Fruit fly (Drosophila melanogaster) whole organism, wandering third instar larva: ENCODE measurements around the gene Ns4.

ENCODE experiments used
- CG32264 ChIP-seq: fragments of 200-800 bp; sonication (Bioruptor generic); optimal IDR thresholded peaks from 2 replicates; lab custom pipeline; 2016; ENCODE audit warnings: missing biosample characterization, missing genetic modification characterization
- CG9705 ChIP-seq: fragments of 200-800 bp; sonication (Bioruptor generic); optimal IDR thresholded peaks from 2 replicates; lab custom pipeline; 2018; ENCODE audit warnings: missing biosample characterization, mild to moderate bottlenecking, missing genetic modification characterization
- CrebA ChIP-seq: fragments of 200-800 bp; sonication (Bioruptor generic); optimal IDR thresholded peaks from 2 replicates; lab custom pipeline; 2016; ENCODE audit warnings: missing biosample characterization, mild to moderate bottlenecking, missing genetic modification characterization, borderline replicate concordance
- Dif ChIP-seq: fragments of 200-275, 200-300 bp; sonication (Bioruptor generic); optimal IDR thresholded peaks from 2 replicates; lab custom pipeline; 2018; ENCODE audit warnings: missing biosample characterization, missing genetic modification characterization; ENCODE audit not compliant: partially characterized antibody
- HLH106 ChIP-seq: fragments of 200-800 bp; optimal IDR thresholded peaks from 3 replicates; lab custom pipeline; 2019; ENCODE audit warnings: missing biosample characterization, mild to moderate bottlenecking, missing genetic modification characterization, moderate library complexity
- Hnf4 ChIP-seq: fragments of 200-800 bp; sonication (Bioruptor generic); optimal IDR thresholded peaks from 2 replicates; lab custom pipeline; 2016; ENCODE audit warnings: missing biosample characterization, mild to moderate bottlenecking, missing genetic modification characterization
- Hr78 ChIP-seq: fragments of >200 bp; optimal IDR thresholded peaks from 2 replicates; lab custom pipeline; 2017; ENCODE audit warnings: missing biosample characterization, missing genetic modification characterization
- Hr83 ChIP-seq: fragments of 200-300 bp; sonication (Bioruptor generic); optimal IDR thresholded peaks from 2 replicates; lab custom pipeline; 2016; ENCODE audit warnings: missing biosample characterization, mild to moderate bottlenecking, missing genetic modification characterization, moderate library complexity; ENCODE audit not compliant: poor library complexity, severe bottlenecking
- Jra ChIP-seq: sonication (Bioruptor generic); optimal IDR thresholded peaks from 2 replicates; lab custom pipeline; 2016; ENCODE audit warnings: missing biosample characterization, missing genetic modification characterization
- Mio ChIP-seq: sonication (Bioruptor generic); optimal IDR thresholded peaks from 2 replicates; lab custom pipeline; 2016; ENCODE audit warnings: missing biosample characterization, missing genetic modification characterization
- N ChIP-seq: fragments of >200 bp; optimal IDR thresholded peaks from 2 replicates; lab custom pipeline; 2018; ENCODE audit warnings: missing biosample characterization, missing external identifiers, missing genetic modification characterization
- OdsH ChIP-seq: fragments of 200-800 bp; sonication (Bioruptor generic); optimal IDR thresholded peaks from 2 replicates; lab custom pipeline; 2016; ENCODE audit warnings: missing biosample characterization, mild to moderate bottlenecking, missing genetic modification characterization
- Rel ChIP-seq, 2 experiments: fragments of 200-800 bp; sonication (Bioruptor generic) in 1 of 2; optimal IDR thresholded peaks; 2 replicates in 1 of 2; 3 replicates in 1 of 2; lab custom pipeline; 2016 to 2019; ENCODE audit warnings: mild to moderate bottlenecking in 2 of 2, missing biosample characterization in 2 of 2, missing genetic modification characterization in 2 of 2, moderate library complexity in 1 of 2
- Sp1 ChIP-seq: fragments of 200-800 bp; sonication (Bioruptor generic); optimal IDR thresholded peaks from 3 replicates; lab custom pipeline; 2019; ENCODE audit warnings: missing biosample characterization, mild to moderate bottlenecking, missing genetic modification characterization, moderate library complexity
- Vsx2 ChIP-seq: fragments of 200-300, 225-300 bp; sonication (Bioruptor generic); optimal IDR thresholded peaks from 2 replicates; lab custom pipeline; 2018; ENCODE audit warnings: missing biosample characterization, missing genetic modification characterization; ENCODE audit not compliant: partially characterized antibody
- dl ChIP-seq, 2 experiments: fragments of 175-275, 200-275 bp in 1 of 2; fragments of 200-275 bp in 1 of 2; sonication (Bioruptor generic); optimal IDR thresholded peaks; lab custom pipeline; 2018; ENCODE audit warnings: mild to moderate bottlenecking in 2 of 2, missing biosample characterization in 2 of 2, missing genetic modification characterization in 2 of 2, moderate library complexity in 2 of 2; ENCODE audit not compliant: partially characterized antibody in 2 of 2, insufficient read depth in 1 of 2
- dmrt93B ChIP-seq: fragments of 200-800 bp; sonication (Bioruptor generic); optimal IDR thresholded peaks from 2 replicates; lab custom pipeline; 2018; ENCODE audit warnings: missing biosample characterization, mild to moderate bottlenecking, missing genetic modification characterization
- dsf ChIP-seq: sonication (Bioruptor generic); optimal IDR thresholded peaks from 2 replicates; lab custom pipeline; 2016; ENCODE audit warnings: missing biosample characterization, missing genetic modification characterization, borderline replicate concordance
- ey ChIP-seq: fragments of 200-800 bp; sonication (Bioruptor generic); optimal IDR thresholded peaks from 2 replicates; lab custom pipeline; 2016; ENCODE audit warnings: missing biosample characterization, missing genetic modification characterization
- foxo ChIP-seq, 2 experiments: fragments of 200-800 bp; sonication (Bioruptor generic); optimal IDR thresholded peaks; 2 replicates in 1 of 2; 3 replicates in 1 of 2; lab custom pipeline; 2016 to 2017; ENCODE audit warnings: missing biosample characterization in 2 of 2, missing genetic modification characterization in 2 of 2
- fru ChIP-seq: fragments of 200-800 bp; sonication (Bioruptor generic); optimal IDR thresholded peaks from 3 replicates; lab custom pipeline; 2016; ENCODE audit warnings: missing biosample characterization, mild to moderate bottlenecking, missing genetic modification characterization
- h ChIP-seq: fragments of 200-800 bp; sonication (Bioruptor generic); optimal IDR thresholded peaks from 3 replicates; lab custom pipeline; 2016; ENCODE audit warnings: missing biosample characterization, mild to moderate bottlenecking, missing genetic modification characterization
- jim ChIP-seq: fragments of 175-275, 200-325 bp; sonication (Bioruptor generic); optimal IDR thresholded peaks from 2 replicates; lab custom pipeline; 2016; ENCODE audit warnings: missing biosample characterization, mild to moderate bottlenecking, missing genetic modification characterization
- lola ChIP-seq: fragments of >200 bp; optimal IDR thresholded peaks from 2 replicates; lab custom pipeline; 2017; ENCODE audit warnings: missing biosample characterization, missing genetic modification characterization
- pan ChIP-seq: fragments of >200 bp; optimal IDR thresholded peaks from 2 replicates; lab custom pipeline; 2017
- psq ChIP-seq: fragments of 200-800 bp; sonication (Bioruptor generic); optimal IDR thresholded peaks from 3 replicates; lab custom pipeline; 2017; ENCODE audit warnings: missing biosample characterization, mild to moderate bottlenecking, missing genetic modification characterization, moderate library complexity
- rgr ChIP-seq: fragments of 200-800 bp; sonication (Bioruptor generic); optimal IDR thresholded peaks from 3 replicates; lab custom pipeline; 2016; ENCODE audit warnings: missing biosample characterization, mild to moderate bottlenecking, missing genetic modification characterization
- sv ChIP-seq: fragments of 200-800 bp; sonication (Bioruptor generic); optimal IDR thresholded peaks from 3 replicates; lab custom pipeline; 2016; ENCODE audit warnings: missing biosample characterization, missing genetic modification characterization
- usp ChIP-seq: fragments of >200 bp; optimal IDR thresholded peaks from 2 replicates; lab custom pipeline; 2017; ENCODE audit warnings: missing biosample characterization, missing genetic modification characterization

Gene Ns4

dm6 chr2L:20726451-20726850 lies 25.8 kb upstream of the Ns4 start, which contains the start of gene CG9316:
TSS of gene CG9316 (minus strand) at chr2L:20726551.
- TF ChIP-seq Hr78 (GFP tag; lab: Kevin White, UChicago) (no peak), jim (GFP tag; lab: Kevin White, UChicago) (no peak), OdsH (GFP tag; lab: Kevin White, UChicago) (no peak), Sp1 (GFP tag; lab: Kevin White, UChicago) (no peak), N (GFP tag; lab: Kevin White, UChicago) (no peak), h (GFP tag; lab: Kevin White, UChicago) (no peak), rgr (no peak), pan (lab: Kevin White, UChicago) (no peak), foxo (GFP tag; optimal IDR thresholded peaks at IDR 0.05; lab: Kevin White, UChicago) (no peak), dmrt93B (no peak), Vsx2 (no peak), CG32264 (GFP tag; lab: Kevin White, UChicago) (no peak), Hr83 (GFP tag; lab: Kevin White, UChicago) (no peak), CrebA (GFP tag; lab: Kevin White, UChicago) (no peak), sv (no peak)

dm6 chr2L:20730182-20730581 lies 22.1 kb upstream of the Ns4 start, which contains the start of gene CarT:
TSS of gene CarT (minus strand) at chr2L:20730282.
- TF ChIP-seq CG32264 (GFP tag; lab: Kevin White, UChicago): no peak
- no peak for TF ChIP-seq dl (GFP tag; optimal IDR thresholded peaks at IDR 0.05; lab: Kevin White, UChicago; ENCODE audit: insufficient read depth in 1 of 2, partially characterized antibody in 2 of 2)
- no peak for TF ChIP-seq CrebA (GFP tag; lab: Kevin White, UChicago)
- no peak for TF ChIP-seq Dif
- no peak for TF ChIP-seq h (GFP tag; lab: Kevin White, UChicago)

dm6 chr2L:20733025-20733424 lies 19.3 kb upstream of the Ns4 start:
- TF ChIP-seq dmrt93B (no peak), usp (GFP tag; lab: Kevin White, UChicago) (no peak), Rel (GFP tag; optimal IDR thresholded peaks at IDR 0.05; lab: Kevin White, UChicago) (no peak), Rel (tag; optimal IDR thresholded peaks at IDR 0.05; lab: Kevin White, UChicago) (no peak), Hr78 (GFP tag; lab: Kevin White, UChicago) (no peak), Jra (no peak), foxo (GFP tag; optimal IDR thresholded peaks at IDR 0.05; lab: Kevin White, UChicago) (no peak), rgr (no peak), HLH106 (tag; lab: Kevin White, UChicago) (no peak), CG32264 (GFP tag; lab: Kevin White, UChicago) (no peak), fru (GFP tag; lab: Kevin White, UChicago) (no peak), lola (GFP tag; lab: Kevin White, UChicago) (no peak), dsf (GFP tag; lab: Kevin White, UChicago) (no peak), dl (GFP tag; optimal IDR thresholded peaks at IDR 0.05; lab: Kevin White, UChicago; ENCODE audit: insufficient read depth in 1 of 2, partially characterized antibody in 2 of 2) (no peak), Mio (GFP tag; lab: Kevin White, UChicago) (no peak), Dif (no peak), Hnf4 (GFP tag; lab: Kevin White, UChicago) (no peak)

- TF ChIP-seq Rel (GFP tag; optimal IDR thresholded peaks at IDR 0.05; lab: Kevin White, UChicago) (no peak), Rel (tag; optimal IDR thresholded peaks at IDR 0.05; lab: Kevin White, UChicago) (peak; percentile 18), lola (GFP tag; lab: Kevin White, UChicago) (no peak), CG9705 (GFP tag; lab: Kevin White, UChicago) (peak; percentile 18), HLH106 (tag; lab: Kevin White, UChicago) (peak; percentile 45), ey (GFP tag; lab: Kevin White, UChicago) (no peak)
These were observed 18.1 kb upstream of the Ns4 start, which contains the start of gene TM9SF2 for dm6 chr2L:20734066-20734686. TSS of gene TM9SF2 (minus strand) at chr2L:20734309.

dm6 chr2L:20734687-20735088 lies 17.6 kb upstream of the Ns4 start:
- TF ChIP-seq fru (GFP tag; lab: Kevin White, UChicago) (no peak), sv (no peak), Hnf4 (GFP tag; lab: Kevin White, UChicago) (no peak), Jra (no peak), lola (GFP tag; lab: Kevin White, UChicago) (no peak), psq (GFP tag; lab: Kevin White, UChicago) (no peak), Mio (GFP tag; lab: Kevin White, UChicago) (no peak), HLH106 (tag; lab: Kevin White, UChicago) (no peak), CG9705 (GFP tag; lab: Kevin White, UChicago) (no peak), h (GFP tag; lab: Kevin White, UChicago) (no peak)
